Fruit fly (Drosophila melanogaster) whole organism, adult: ENCODE data around the gene Jhbp1.

Source experiments
- CG11617 ChIP-seq: fragments of 200-800 bp; sonication (Bioruptor generic); optimal IDR thresholded peaks from 2 replicates; lab custom pipeline; 2017; ENCODE audit warnings: mild to moderate bottlenecking, missing biosample characterization, missing genetic modification reagents, missing genetic modification characterization
- CG12768 ChIP-seq: fragments of 200-800 bp; sonication (Bioruptor generic); optimal IDR thresholded peaks from 2 replicates; lab custom pipeline; 2017; ENCODE audit warnings: missing biosample characterization, missing genetic modification characterization, mild to moderate bottlenecking, moderate library complexity, missing genetic modification reagents
- CG14711 ChIP-seq: fragments of 200-800 bp; sonication (Bioruptor generic); optimal IDR thresholded peaks from 2 replicates; lab custom pipeline; 2018; ENCODE audit warnings: missing biosample characterization, mild to moderate bottlenecking, missing genetic modification characterization, moderate library complexity
- CG1620 ChIP-seq: fragments of 200-800 bp; sonication (Bioruptor generic); optimal IDR thresholded peaks from 2 replicates; lab custom pipeline; 2016; ENCODE audit warnings: missing biosample characterization, missing genetic modification characterization
- CG33017 ChIP-seq: fragments of 200-800 bp; sonication (Bioruptor generic); optimal IDR thresholded peaks from 2 replicates; lab custom pipeline; 2018; ENCODE audit warnings: missing biosample characterization, mild to moderate bottlenecking, missing genetic modification characterization, moderate library complexity
- CG5204 ChIP-seq: fragments of 200-800 bp; sonication (Bioruptor generic); optimal IDR thresholded peaks from 2 replicates; lab custom pipeline; 2016; ENCODE audit warnings: missing biosample characterization, missing genetic modification characterization
- CG7045 ChIP-seq: fragments of 200-800 bp; sonication (Bioruptor generic); optimal IDR thresholded peaks from 2 replicates; lab custom pipeline; 2017; ENCODE audit warnings: missing biosample characterization, mild to moderate bottlenecking, missing genetic modification characterization
- CG7101 ChIP-seq: fragments of 200-800 bp; sonication (Bioruptor generic); optimal IDR thresholded peaks from 2 replicates; lab custom pipeline; 2018; ENCODE audit warnings: missing biosample characterization, mild to moderate bottlenecking, missing genetic modification characterization, moderate library complexity
- Clk ChIP-seq: fragments of 200-800 bp; sonication (Bioruptor generic); optimal IDR thresholded peaks from 2 replicates; lab custom pipeline; 2017; ENCODE audit warnings: missing biosample characterization, missing genetic modification characterization
- Crg-1 ChIP-seq: fragments of 200-800 bp; sonication (Bioruptor generic); optimal IDR thresholded peaks from 2 replicates; lab custom pipeline; 2016; ENCODE audit warnings: missing biosample characterization, missing genetic modification characterization
- Hr96 ChIP-seq: fragments of 200-800 bp; sonication (Bioruptor generic); optimal IDR thresholded peaks from 2 replicates; lab custom pipeline; 2016; ENCODE audit warnings: missing biosample characterization, missing genetic modification characterization
- Mnt ChIP-seq: fragments of 200-800 bp; sonication (Bioruptor generic); optimal IDR thresholded peaks from 2 replicates; lab custom pipeline; 2016; ENCODE audit warnings: missing biosample characterization, mild to moderate bottlenecking, missing genetic modification characterization
- bab1 ChIP-seq: fragments of 200-800 bp; sonication (Bioruptor generic); optimal IDR thresholded peaks from 3 replicates; lab custom pipeline; 2019; ENCODE audit warnings: missing biosample characterization, mild to moderate bottlenecking, missing genetic modification characterization, moderate library complexity
- cic ChIP-seq: fragments of 200-800 bp; sonication (Bioruptor generic); optimal IDR thresholded peaks from 2 replicates; lab custom pipeline; 2017; ENCODE audit warnings: missing biosample characterization, mild to moderate bottlenecking, missing genetic modification characterization, moderate library complexity
- cnc ChIP-seq, 2 experiments: fragments of >200 bp; optimal IDR thresholded peaks; 2 replicates each; lab custom pipeline; 2017
- kay ChIP-seq: fragments of 200-800 bp; sonication (Bioruptor generic); peaks from one replicate; lab custom pipeline; 2016; ENCODE audit warnings: missing biosample characterization, missing genetic modification characterization, borderline replicate concordance
- ovo ChIP-seq: fragments of 200-800 bp; sonication (Bioruptor generic); optimal IDR thresholded peaks from 2 replicates; lab custom pipeline; 2016; ENCODE audit warnings: missing biosample characterization, missing genetic modification characterization
- pad ChIP-seq: fragments of 200-800 bp; sonication (Bioruptor generic); optimal IDR thresholded peaks from 3 replicates; lab custom pipeline; 2017; ENCODE audit warnings: missing biosample characterization, missing genetic modification characterization, mild to moderate bottlenecking, moderate library complexity, missing genetic modification reagents
- tj ChIP-seq: fragments of 200-800 bp; sonication (Bioruptor generic); optimal IDR thresholded peaks from 3 replicates; lab custom pipeline; 2017; ENCODE audit warnings: missing biosample characterization, mild to moderate bottlenecking, missing genetic modification characterization, moderate library complexity
- toe ChIP-seq: fragments of 200-800 bp; sonication (Bioruptor generic); optimal IDR thresholded peaks from 2 replicates; lab custom pipeline; 2016; ENCODE audit warnings: missing biosample characterization, missing genetic modification characterization

Gene Jhbp1

DNA sequence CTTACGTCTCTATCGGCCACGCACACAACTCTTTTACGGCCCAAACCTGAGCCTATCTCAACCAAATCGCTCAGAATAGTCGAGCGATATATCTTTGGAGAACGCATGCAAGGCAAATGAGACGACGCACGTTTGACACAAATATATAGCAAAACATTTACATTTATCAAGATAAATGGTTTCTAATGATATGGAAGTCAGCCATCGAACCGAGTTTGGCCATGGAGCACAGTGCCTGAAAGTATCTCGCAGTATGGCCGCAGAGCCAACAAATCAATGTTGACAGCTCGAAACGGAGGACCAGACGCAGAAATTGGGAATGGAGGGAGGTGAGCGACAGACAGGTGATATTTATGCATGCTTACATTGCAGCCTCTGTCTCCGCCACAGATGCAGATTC is 22.2 kb downstream of the Jhbp1 start:
- TF ChIP-seq bab1: no peak
- TF ChIP-seq CG5204 (GFP tag; lab: Kevin White, UChicago): no peak
- no peak for TF ChIP-seq cnc (optimal IDR thresholded peaks at IDR 0.05; lab: Kevin White, UChicago)
- TF ChIP-seq Clk: no peak
- TF ChIP-seq CG12768 (GFP tag; lab: Kevin White, UChicago): no peak

DNA sequence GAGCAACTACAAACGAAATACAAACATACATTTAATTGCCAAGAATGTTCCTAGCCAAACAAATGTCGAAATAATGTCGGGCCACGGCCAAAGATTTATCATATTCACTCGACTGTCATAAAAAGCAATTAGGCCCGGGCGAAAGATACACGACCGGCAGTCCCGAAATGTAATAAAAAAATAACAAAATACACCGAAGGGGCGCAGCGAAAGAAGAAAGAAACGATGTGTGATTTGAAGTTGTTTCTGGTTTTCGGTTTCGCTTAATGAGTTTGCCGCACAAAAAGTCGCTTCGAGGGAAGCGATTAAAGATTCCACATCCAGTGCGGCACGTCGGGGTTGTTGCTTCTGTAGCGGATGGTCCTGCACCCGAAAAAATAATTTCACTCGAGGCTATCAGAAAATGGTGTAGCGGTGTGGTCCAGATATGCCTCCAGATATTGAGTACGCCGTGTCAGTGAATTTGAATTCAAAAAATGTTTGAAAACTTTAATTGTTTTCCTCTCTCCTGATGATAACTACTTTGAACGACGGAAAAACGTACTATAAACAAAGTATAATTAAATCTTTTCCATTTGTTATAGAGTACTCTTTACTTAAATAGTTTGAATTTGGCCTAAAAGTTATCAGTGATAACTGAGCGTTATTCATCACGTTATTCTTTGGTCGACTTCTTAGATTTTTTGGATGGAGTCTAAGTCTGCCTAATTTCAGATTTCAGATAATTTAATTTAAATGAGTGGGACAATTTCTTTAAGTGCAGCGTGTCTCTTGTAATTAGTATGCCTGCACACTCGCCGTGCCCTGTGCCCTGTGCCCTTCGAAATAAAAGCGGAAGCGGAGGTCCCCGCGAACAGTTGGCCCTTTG is 24.1 kb downstream of the Jhbp1 start:
- no peak for TF ChIP-seq ovo (GFP tag; lab: Kevin White, UChicago)
- no peak for TF ChIP-seq Crg-1 (GFP tag; lab: Kevin White, UChicago)
- TF ChIP-seq pad (GFP tag; lab: Kevin White, UChicago): no peak
- TF ChIP-seq bab1: no peak
- TF ChIP-seq CG1620 (GFP tag; lab: Kevin White, UChicago): no peak
- TF ChIP-seq kay (GFP tag; lab: Kevin White, UChicago): no peak
- TF ChIP-seq CG12768 (GFP tag; lab: Kevin White, UChicago): no peak
- TF ChIP-seq Clk: no peak
- no peak for TF ChIP-seq tj (GFP tag; lab: Kevin White, UChicago)
- TF ChIP-seq cnc (optimal IDR thresholded peaks at IDR 0.05; lab: Kevin White, UChicago): no peak
- TF ChIP-seq CG7045: no peak
- TF ChIP-seq cic (GFP tag; lab: Kevin White, UChicago): no peak
- no peak for TF ChIP-seq Hr96 (GFP tag; lab: Kevin White, UChicago)
- TF ChIP-seq CG14711 (tag; lab: Kevin White, UChicago): no peak
- no peak for TF ChIP-seq toe (GFP tag; lab: Kevin White, UChicago)
- TF ChIP-seq CG33017 (tag; lab: Kevin White, UChicago): no peak
- no peak for TF ChIP-seq Mnt (GFP tag; lab: Kevin White, UChicago)
- no peak for TF ChIP-seq CG11617 (GFP tag; lab: Kevin White, UChicago)
- TF ChIP-seq CG5204 (GFP tag; lab: Kevin White, UChicago): no peak
- TF ChIP-seq CG7101: no peak

DNA sequence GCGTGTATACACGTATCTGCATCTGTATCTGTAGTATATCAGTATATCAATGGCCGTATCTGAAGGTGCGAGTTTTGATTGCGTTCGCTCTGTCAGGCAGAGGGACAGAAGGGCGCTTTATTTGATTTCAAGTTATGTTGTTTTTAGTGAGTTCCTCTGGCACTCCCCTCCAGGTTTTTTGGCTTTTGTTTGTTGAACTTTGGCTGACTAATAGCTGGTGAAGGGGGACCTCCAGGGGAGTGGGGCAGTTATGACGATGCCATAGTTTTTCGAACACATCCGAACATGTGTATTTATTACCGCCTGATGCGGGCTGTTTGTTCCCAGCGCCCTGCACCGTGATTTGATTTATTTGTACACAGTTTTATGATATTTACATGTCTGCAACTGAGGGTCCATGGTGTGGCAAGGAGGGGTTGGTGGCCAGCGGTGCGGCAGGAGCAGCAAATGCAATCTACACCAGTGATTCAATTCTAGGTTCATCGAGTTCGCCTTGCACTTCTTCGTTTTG is 27.0 kb downstream of the Jhbp1 start:
- TF ChIP-seq cnc (optimal IDR thresholded peaks at IDR 0.05; lab: Kevin White, UChicago) (no peak), CG33017 (tag; lab: Kevin White, UChicago) (no peak), CG12768 (GFP tag; lab: Kevin White, UChicago) (no peak)

DNA sequence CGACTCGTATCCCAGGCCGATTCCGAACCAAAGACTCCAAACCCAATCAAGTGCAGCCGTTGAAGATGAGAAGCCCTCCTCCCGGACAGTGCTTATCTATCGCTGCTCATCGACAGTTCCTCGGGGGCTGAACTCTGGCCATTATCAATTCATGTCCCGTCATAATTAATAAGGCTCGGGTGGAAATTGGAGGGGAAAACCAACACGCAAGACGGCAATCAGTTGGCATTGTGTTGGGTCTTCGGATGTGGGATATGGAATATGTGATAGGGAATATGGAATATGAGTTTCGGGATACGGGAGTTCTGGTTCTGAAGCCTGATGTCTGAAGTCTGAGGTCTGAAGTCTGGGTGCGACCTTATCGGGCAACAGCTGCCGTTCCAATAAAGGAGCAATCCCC is 28.1 kb downstream of the Jhbp1 start:
- TF ChIP-seq cic (GFP tag; lab: Kevin White, UChicago) (no peak), kay (GFP tag; lab: Kevin White, UChicago) (no peak), CG12768 (GFP tag; lab: Kevin White, UChicago) (no peak)

DNA sequence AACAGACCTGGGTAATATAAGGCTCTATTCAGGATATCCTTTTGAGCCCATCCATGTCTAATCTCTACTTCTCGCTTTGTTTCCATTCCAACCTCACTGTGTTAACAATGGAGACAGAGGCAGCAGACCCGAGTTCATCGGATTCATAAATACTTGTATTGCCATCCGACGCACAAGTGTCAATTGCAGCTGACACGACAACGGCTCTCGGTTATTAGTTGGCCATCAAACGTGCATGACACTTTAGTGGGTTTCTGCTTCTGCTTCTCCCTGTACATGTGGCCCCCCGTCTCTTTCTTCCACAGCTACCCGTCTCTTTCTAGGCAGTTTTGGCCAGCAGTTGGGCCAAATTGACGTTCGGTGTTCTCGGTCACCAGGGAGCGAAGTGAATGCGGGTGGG is 29.4 kb downstream of the Jhbp1 start:
- TF ChIP-seq CG7101 (no peak), tj (GFP tag; lab: Kevin White, UChicago) (no peak), CG14711 (tag; lab: Kevin White, UChicago) (no peak), pad (GFP tag; lab: Kevin White, UChicago) (no peak), ovo (GFP tag; lab: Kevin White, UChicago) (no peak), bab1 (no peak), CG12768 (GFP tag; lab: Kevin White, UChicago) (no peak)

DNA sequence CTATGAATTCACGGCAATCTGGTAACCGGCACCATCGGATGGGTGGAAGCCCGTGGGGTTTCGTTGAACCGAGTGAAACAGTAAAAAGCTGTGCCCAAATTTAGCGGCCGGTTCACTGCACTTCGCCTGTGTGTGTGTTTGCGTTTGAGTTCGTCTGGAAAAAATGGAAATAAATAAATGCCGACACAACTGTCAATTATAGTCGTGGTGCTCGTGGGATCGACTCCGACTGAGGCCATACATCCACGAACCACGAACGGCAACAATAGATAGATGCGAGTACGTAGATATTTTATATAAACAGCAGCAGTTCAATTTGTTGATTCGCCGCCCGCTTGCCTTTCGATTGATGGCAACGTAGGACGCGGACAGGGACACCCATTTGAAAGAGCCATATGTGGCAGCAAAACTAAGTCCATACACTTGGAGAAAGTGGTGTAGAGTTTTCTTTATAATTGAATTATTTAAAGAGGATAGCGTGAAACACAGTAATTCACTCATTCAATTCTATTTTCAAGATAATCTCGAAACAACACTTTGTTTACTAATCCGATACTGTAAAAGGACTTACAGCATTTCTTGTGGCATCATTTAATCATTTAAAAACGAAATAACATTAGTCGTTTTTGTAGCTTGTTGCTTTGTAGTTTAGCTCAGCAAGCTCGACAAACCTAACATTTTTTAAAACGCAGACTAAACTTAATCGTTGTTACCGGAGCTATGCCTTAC is 30.5 kb downstream of the Jhbp1 start:
- TF ChIP-seq Crg-1 (GFP tag; lab: Kevin White, UChicago): no peak
- no peak for TF ChIP-seq CG14711 (tag; lab: Kevin White, UChicago)
- TF ChIP-seq CG33017 (tag; lab: Kevin White, UChicago): no peak
- no peak for TF ChIP-seq cnc (optimal IDR thresholded peaks at IDR 0.05; lab: Kevin White, UChicago)
- TF ChIP-seq cic (GFP tag; lab: Kevin White, UChicago): no peak

DNA sequence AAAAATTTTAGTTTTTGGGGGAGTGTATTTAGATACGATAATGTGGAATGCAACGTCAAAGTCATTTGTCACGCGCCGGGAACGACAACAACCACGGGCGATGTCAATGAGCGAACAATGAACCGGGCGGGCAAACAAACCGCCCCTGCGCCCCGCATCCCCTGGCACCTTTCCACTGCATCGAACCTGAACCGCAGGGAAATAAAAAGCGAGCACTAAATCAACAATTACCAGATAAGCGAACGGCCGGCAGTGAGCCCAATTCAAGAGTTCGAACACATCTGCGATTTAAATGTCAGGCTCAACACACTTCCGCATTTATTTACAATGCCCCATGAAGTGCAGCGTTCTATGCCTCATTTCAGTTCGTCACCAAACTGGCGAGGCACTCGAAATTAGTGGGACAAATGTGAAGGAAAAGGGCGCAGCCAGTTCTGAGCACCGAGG is 31.3 kb downstream of the Jhbp1 start:
- TF ChIP-seq CG33017 (tag; lab: Kevin White, UChicago) (no peak), cic (GFP tag; lab: Kevin White, UChicago) (no peak), CG7101 (no peak), CG14711 (tag; lab: Kevin White, UChicago) (no peak), CG12768 (GFP tag; lab: Kevin White, UChicago) (peak; percentile 7)
